Worm (Caenorhabditis elegans): ENCODE measurements around the gene C46A5.4.

Gene C46A5.4

DNA sequence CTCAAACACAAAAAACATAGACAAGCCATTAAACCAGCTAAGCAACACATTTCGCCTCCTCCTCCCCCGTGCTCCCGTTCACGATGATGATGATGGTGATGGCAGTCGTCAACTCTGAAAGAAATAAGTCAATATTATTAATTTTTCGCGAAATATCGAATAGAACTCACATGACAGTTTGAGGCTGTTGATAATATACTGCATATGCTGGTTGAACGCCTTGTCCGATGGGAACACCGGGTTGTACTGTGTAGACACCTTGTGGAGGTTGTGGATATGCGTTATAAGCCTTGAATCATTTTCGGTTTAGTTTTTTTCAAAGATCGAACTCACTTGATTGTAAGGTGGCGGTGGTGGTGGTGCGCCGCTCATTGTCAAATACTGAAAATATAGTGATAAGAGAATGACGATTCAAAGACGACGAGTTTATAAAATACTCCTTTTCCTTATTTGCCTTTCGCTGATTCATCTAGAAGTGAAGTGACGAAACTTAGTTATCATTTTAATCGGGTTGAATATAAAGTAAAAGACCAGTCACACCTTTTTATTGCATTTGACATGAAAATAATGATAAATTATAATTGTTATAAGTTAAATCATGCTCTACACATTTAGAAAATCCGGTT, 34.8 kb upstream of the C46A5.4 start, which contains the start of gene C33H5.13:
Gene C33H5.13, minus strand, starts transcription at position 443 of the 626 bp plus-strand sequence.
- TF ChIP-seq lin-13 (GFP tag; optimal IDR thresholded peaks at IDR 0.05) = no peak
- peak in 1 of 2 experiments; percentile 20 for TF ChIP-seq lin-35 (GFP tag; optimal IDR thresholded peaks at IDR 0.05)
- no peak for TF ChIP-seq fkh-4 (tag; optimal IDR thresholded peaks at IDR 0.05; ENCODE audit: borderline replicate concordance)
- TF ChIP-seq hpl-2 (GFP tag; optimal IDR thresholded peaks at IDR 0.05) = no peak
- TF ChIP-seq lin-15B (tag; optimal IDR thresholded peaks at IDR 0.05) = no peak
- no peak for TF ChIP-seq ama-1 (optimal IDR thresholded peaks at IDR 0.05)
- peak; percentile 34 for TF ChIP-seq elt-2 (tag; optimal IDR thresholded peaks at IDR 0.05)
- TF ChIP-seq efl-1 (optimal IDR thresholded peaks at IDR 0.05) = peak in 1 of 2 experiments; percentile 6
- TF ChIP-seq efl-1 (GFP tag; optimal IDR thresholded peaks at IDR 0.05 in 1 of 2) = peak in 1 of 2 experiments; percentile 56

ce11 chrIV:7790801-7791588, 33.9 kb upstream of the C46A5.4 start, which contains the start of gene rsp-6:
Gene rsp-6 (minus strand): TSS chrIV:7791229.
- TF ChIP-seq unc-130 (tag; optimal IDR thresholded peaks at IDR 0.05) (peak; percentile 87), grh-1 (GFP tag; IDR thresholded peaks at IDR 0.05) (no peak), aly-2 (tag; optimal IDR thresholded peaks at IDR 0.05) (peak; percentile 51), ceh-63 (GFP tag; optimal IDR thresholded peaks at IDR 0.05) (no peak), unc-86 (tag; optimal IDR thresholded peaks at IDR 0.05) (peak; percentile 83), dpl-1 (GFP tag; optimal IDR thresholded peaks at IDR 0.05) (peak; percentile 92 to 96 (median 94)), lin-39 (tag; optimal IDR thresholded peaks at IDR 0.05) (peak; percentile 50), lin-14 (GFP tag; optimal IDR thresholded peaks at IDR 0.05) (peak; percentile 89), fkh-4 (tag; optimal IDR thresholded peaks at IDR 0.05; ENCODE audit: borderline replicate concordance) (no peak), unc-30 (tag; optimal IDR thresholded peaks at IDR 0.05) (no peak), jun-1 (tag; optimal IDR thresholded peaks at IDR 0.05) (peak; percentile 71), ama-1 (optimal IDR thresholded peaks at IDR 0.05) (no peak), blmp-1 (tag; optimal IDR thresholded peaks at IDR 0.05) (peak; percentile 84), zip-4 (GFP tag; optimal IDR thresholded peaks at IDR 0.05) (peak; percentile 33), pax-3 (tag; optimal IDR thresholded peaks at IDR 0.05) (no peak), nhr-47 (tag; optimal IDR thresholded peaks at IDR 0.05) (peak; percentile 87), alr-1 (tag; optimal IDR thresholded peaks at IDR 0.05; ENCODE audit: borderline replicate concordance) (no peak), nhr-77 (tag; optimal IDR thresholded peaks at IDR 0.05) (peak; percentile 78), irx-1 (tag; optimal IDR thresholded peaks at IDR 0.05) (peak; percentile 37), efl-3 (GFP tag; optimal IDR thresholded peaks at IDR 0.05) (no peak), ztf-11 (tag; optimal IDR thresholded peaks at IDR 0.05) (peak in 1 of 2 experiments; percentile 1), dsc-1 (tag; optimal IDR thresholded peaks at IDR 0.05) (peak; percentile 79), C16A3.4 (tag; optimal IDR thresholded peaks at IDR 0.05) (peak; percentile 94), skn-1 (tag; optimal IDR thresholded peaks at IDR 0.05) (peak; percentile 89), lin-35 (GFP tag; optimal IDR thresholded peaks at IDR 0.05) (peak; percentile 95 to 98), C34B4.2 (tag; optimal IDR thresholded peaks at IDR 0.05) (no peak), Y116A8C.19 (tag; optimal IDR thresholded peaks at IDR 0.05; ENCODE audit: borderline replicate concordance) (no peak), nhr-84 (tag; optimal IDR thresholded peaks at IDR 0.05) (no peak), nhr-90 (tag; optimal IDR thresholded peaks at IDR 0.05; ENCODE audit: poor library complexity) (peak; percentile 50), efl-1 (optimal IDR thresholded peaks at IDR 0.05) (peak; percentile 91 to 95), efl-1 (GFP tag; optimal IDR thresholded peaks at IDR 0.05 in 1 of 2) (peak; percentile 92 to 99), ztf-4 (tag; optimal IDR thresholded peaks at IDR 0.05) (peak; percentile 73), isw-1 (GFP tag; IDR thresholded peaks at IDR 0.05) (peak; percentile 83), fkh-10 (GFP tag; optimal IDR thresholded peaks at IDR 0.05) (peak; percentile 67), lsy-2 (tag; optimal IDR thresholded peaks at IDR 0.05) (peak; percentile 98 to 99), mdl-1 (tag; optimal IDR thresholded peaks at IDR 0.05) (peak in 1 of 2 experiments; percentile 89), nhr-20 (tag; optimal IDR thresholded peaks at IDR 0.05) (peak; percentile 85), nhr-85 (tag) (peak; percentile 89), ceh-88 (GFP tag; IDR thresholded peaks at IDR 0.05) (peak; percentile 65), elt-2 (tag; optimal IDR thresholded peaks at IDR 0.05) (peak; percentile 47), lin-15B (tag; optimal IDR thresholded peaks at IDR 0.05) (peak; percentile 96), nhr-12 (tag; optimal IDR thresholded peaks at IDR 0.05) (no peak), mep-1 (tag; optimal IDR thresholded peaks at IDR 0.05) (peak; percentile 84), ets-5 (GFP tag; IDR thresholded peaks at IDR 0.05) (no peak), nhr-237 (tag; optimal IDR thresholded peaks at IDR 0.05) (peak; percentile 76)
